Fruit fly (Drosophila melanogaster) whole organism, embryonic: ENCODE measurements around the gene CG45486.

ENCODE experiments used
- C15 ChIP-seq: fragments of 200-800 bp; sonication (Bioruptor generic); IDR thresholded peaks from 3 replicates; pipeline ENCODE4 v1.3.6; 2022; ENCODE audit warnings: missing biosample characterization, missing genetic modification characterization
- CG10267 ChIP-seq: fragments of 200-800 bp; sonication (Bioruptor generic); optimal IDR thresholded peaks from 2 replicates; lab custom pipeline; 2018; ENCODE audit warnings: missing biosample characterization, mild to moderate bottlenecking, missing genetic modification characterization, moderate library complexity
- CG10274 ChIP-seq: fragments of 200-800 bp; sonication (Bioruptor generic); optimal IDR thresholded peaks from 3 replicates; lab custom pipeline; 2017; ENCODE audit warnings: missing biosample characterization, mild to moderate bottlenecking, missing genetic modification characterization
- CG11247 ChIP-seq: fragments of 200-800 bp; sonication (Bioruptor generic); IDR thresholded peaks from 2 replicates; pipeline ENCODE4 v1.3.6; 2022; ENCODE audit warnings: missing biosample characterization, missing genetic modification characterization
- CG12155 ChIP-seq: fragments of 200-800 bp; sonication (Bioruptor generic); optimal IDR thresholded peaks from 3 replicates; lab custom pipeline; 2016; ENCODE audit warnings: missing biosample characterization, missing genetic modification characterization
- CG12769 ChIP-seq: fragments of 200-800 bp; sonication (Bioruptor generic); optimal IDR thresholded peaks from 2 replicates; lab custom pipeline; 2019; ENCODE audit warnings: missing biosample characterization, mild to moderate bottlenecking, missing genetic modification characterization, moderate library complexity
- CG13894 ChIP-seq: fragments of 200-800 bp; sonication (Bioruptor generic); optimal IDR thresholded peaks from 3 replicates; lab custom pipeline; 2018; ENCODE audit warnings: missing biosample characterization, mild to moderate bottlenecking, missing genetic modification characterization, moderate library complexity
- CG14441 ChIP-seq: fragments of 200-800 bp; sonication (Bioruptor generic); IDR thresholded peaks from 2 replicates; pipeline ENCODE4 v1.3.6; 2022; ENCODE audit warnings: missing biosample characterization, missing genetic modification characterization
- CG15514 ChIP-seq: fragments of 200-800 bp; sonication (Bioruptor generic); optimal IDR thresholded peaks from 3 replicates; lab custom pipeline; 2017; ENCODE audit warnings: missing biosample characterization, missing genetic modification characterization, mild to moderate bottlenecking, moderate library complexity, missing genetic modification reagents
- CG15601 ChIP-seq: fragments of 200-800 bp; sonication (Bioruptor generic); optimal IDR thresholded peaks from 3 replicates; lab custom pipeline; 2019; ENCODE audit warnings: missing biosample characterization, mild to moderate bottlenecking, missing genetic modification characterization, moderate library complexity
- CG1647 ChIP-seq: fragments of 200-800 bp; sonication (Bioruptor generic); optimal IDR thresholded peaks from 3 replicates; lab custom pipeline; 2016; ENCODE audit warnings: missing biosample characterization, missing genetic modification characterization
- CG17328 ChIP-seq: fragments of 200-800 bp; sonication (Bioruptor generic); IDR thresholded peaks from 2 replicates; pipeline ENCODE4 v1.3.6; 2022; ENCODE audit warnings: missing biosample characterization, missing genetic modification characterization
- CG17361 ChIP-seq: fragments of 200-800 bp; sonication (Bioruptor generic); IDR thresholded peaks from 3 replicates; pipeline ENCODE4 v1.3.6; 2022; ENCODE audit warnings: missing biosample characterization, missing genetic modification characterization
- CG18599 ChIP-seq: fragments of 200-800 bp; sonication (Bioruptor generic); optimal IDR thresholded peaks from 3 replicates; lab custom pipeline; 2017; ENCODE audit warnings: missing biosample characterization, missing genetic modification characterization, mild to moderate bottlenecking, moderate library complexity, missing genetic modification reagents
- CG33213 ChIP-seq: fragments of 200-800 bp; sonication (Bioruptor generic); optimal IDR thresholded peaks from 3 replicates; lab custom pipeline; 2016; ENCODE audit warnings: missing biosample characterization, missing genetic modification characterization
- CG3407 ChIP-seq: fragments of 200-800 bp; sonication (Bioruptor generic); optimal IDR thresholded peaks from 2 replicates; lab custom pipeline; 2018; ENCODE audit warnings: missing biosample characterization, mild to moderate bottlenecking, missing genetic modification characterization
- CG4854 ChIP-seq: fragments of 200-800 bp; sonication (Bioruptor generic); optimal IDR thresholded peaks from 2 replicates; lab custom pipeline; 2016; ENCODE audit warnings: missing biosample characterization, missing genetic modification characterization, inconsistent platforms
- CG7357 ChIP-seq: fragments of 200-800 bp; sonication (Bioruptor generic); IDR thresholded peaks from 3 replicates; pipeline ENCODE4 v1.3.6; 2022; ENCODE audit warnings: missing biosample characterization, missing genetic modification characterization
- CG7372 ChIP-seq: fragments of 200-800 bp; sonication (Bioruptor generic); IDR thresholded peaks from 2 replicates; pipeline ENCODE4 v1.3.6; 2022; ENCODE audit warnings: missing biosample characterization, missing genetic modification characterization
- CG7786 ChIP-seq: fragments of 200-800 bp; sonication (Bioruptor generic); optimal IDR thresholded peaks from 2 replicates; lab custom pipeline; 2016; ENCODE audit warnings: missing biosample characterization, missing genetic modification characterization
- CG7839 ChIP-seq: fragments of 200-800 bp; sonication (Bioruptor generic); optimal IDR thresholded peaks from 3 replicates; lab custom pipeline; 2018; ENCODE audit warnings: missing biosample characterization, mild to moderate bottlenecking, missing genetic modification characterization, moderate library complexity
- CG9817 ChIP-seq: fragments of 200-800 bp; sonication (Bioruptor generic); optimal IDR thresholded peaks from 2 replicates; lab custom pipeline; 2018; ENCODE audit warnings: missing biosample characterization, mild to moderate bottlenecking, missing genetic modification characterization, moderate library complexity
- Dek ChIP-seq: fragments of 200-800 bp; sonication (Bioruptor generic); optimal IDR thresholded peaks from 3 replicates; lab custom pipeline; 2019; ENCODE audit warnings: missing biosample characterization, mild to moderate bottlenecking, missing genetic modification characterization, moderate library complexity
- Mad ChIP-seq: fragments of 200-800 bp; sonication (Bioruptor generic); optimal IDR thresholded peaks from 2 replicates; lab custom pipeline; 2016; ENCODE audit warnings: missing biosample characterization, missing genetic modification characterization
- Mrtf ChIP-seq: fragments of 200-800 bp; sonication (Bioruptor generic); IDR thresholded peaks from 3 replicates; pipeline ENCODE4 v1.3.6; 2022; ENCODE audit warnings: missing biosample characterization, missing genetic modification characterization
- Trl ChIP-seq, 3 experiments: fragments of >200 bp in 2 of 3; fragments of 200-800 bp in 1 of 3; sonication (Bioruptor generic) in 1 of 3; optimal IDR thresholded peaks; 2 replicates in 1 of 3; 3 replicates in 2 of 3; lab custom pipeline; 2016 to 2017; ENCODE audit warnings: missing biosample characterization in 1 of 3, missing genetic modification characterization in 1 of 3
- bowl ChIP-seq: fragments of 200-800 bp; sonication (Bioruptor generic); IDR thresholded peaks from 2 replicates; pipeline ENCODE4 v1.3.6; 2022; ENCODE audit warnings: missing biosample characterization, missing genetic modification characterization
- br ChIP-seq: fragments of >200 bp; optimal IDR thresholded peaks from 2 replicates; lab custom pipeline; 2017
- chm ChIP-seq: fragments of 200-800 bp; sonication (Bioruptor generic); IDR thresholded peaks from 2 replicates; pipeline ENCODE4 v1.3.6; 2022; ENCODE audit warnings: missing biosample characterization, missing genetic modification characterization
- fd3F ChIP-seq: fragments of 200-800 bp; sonication (Bioruptor generic); optimal IDR thresholded peaks from 2 replicates; lab custom pipeline; 2018; ENCODE audit warnings: missing biosample characterization, mild to moderate bottlenecking, missing genetic modification characterization, moderate library complexity
- hbn ChIP-seq: fragments of 200-800 bp; sonication (Bioruptor generic); IDR thresholded peaks from 2 replicates; pipeline ENCODE4 v1.3.6; 2022; ENCODE audit warnings: missing biosample characterization, missing genetic modification characterization; ENCODE audit not compliant: partially characterized antibody
- jigr1 ChIP-seq: fragments of 200-800 bp; sonication (Bioruptor generic); IDR thresholded peaks from 3 replicates; pipeline ENCODE4 v1.3.6; 2022; ENCODE audit warnings: missing biosample characterization, missing genetic modification characterization
- kni ChIP-seq: fragments of 200-800 bp; sonication (Bioruptor generic); optimal IDR thresholded peaks from 3 replicates; lab custom pipeline; 2017; ENCODE audit warnings: mild to moderate bottlenecking, missing biosample characterization, missing genetic modification reagents, missing genetic modification characterization
- nau ChIP-seq: fragments of 200-800 bp; sonication (Bioruptor generic); optimal IDR thresholded peaks from 3 replicates; lab custom pipeline; 2017; ENCODE audit warnings: missing biosample characterization, mild to moderate bottlenecking, missing genetic modification characterization, missing genetic modification reagents
- odd ChIP-seq: fragments of 200-800 bp; sonication (Bioruptor generic); optimal IDR thresholded peaks from 2 replicates; lab custom pipeline; 2017; ENCODE audit warnings: missing biosample characterization, mild to moderate bottlenecking, missing genetic modification characterization
- pfk ChIP-seq: fragments of 200-800 bp; sonication (Bioruptor generic); optimal IDR thresholded peaks from 2 replicates; lab custom pipeline; 2018; ENCODE audit warnings: missing biosample characterization, mild to moderate bottlenecking, missing genetic modification characterization, moderate library complexity
- prd ChIP-seq, 3 experiments: fragments of >200 bp in 2 of 3; fragments of 200-800 bp in 1 of 3; sonication (Bioruptor generic) in 1 of 3; optimal IDR thresholded peaks in 2 of 3; IDR thresholded peaks in 1 of 3; 2 replicates in 2 of 3; 3 replicates in 1 of 3; pipeline versions ENCODE4 v1.3.6 to Lab custom; 2017 to 2022; ENCODE audit warnings: missing biosample characterization in 1 of 3, missing genetic modification characterization in 1 of 3
- psq ChIP-seq: fragments of 200-800 bp; sonication (Bioruptor generic); optimal IDR thresholded peaks from 2 replicates; lab custom pipeline; 2017; ENCODE audit warnings: missing biosample characterization, missing genetic modification characterization
- pzg ChIP-seq: fragments of 200-800 bp; sonication (Bioruptor generic); optimal IDR thresholded peaks from 3 replicates; lab custom pipeline; 2018; ENCODE audit warnings: missing biosample characterization, mild to moderate bottlenecking, missing genetic modification characterization, moderate library complexity
- tna ChIP-seq: fragments of 200-800 bp; sonication (Bioruptor generic); IDR thresholded peaks from 2 replicates; pipeline ENCODE4 v1.3.6; 2022; ENCODE audit warnings: missing biosample characterization, missing genetic modification characterization; ENCODE audit not compliant: partially characterized antibody
- ttk ChIP-seq: fragments of 200-800 bp; sonication (Bioruptor generic); IDR thresholded peaks from 2 replicates; pipeline ENCODE4 v2.1.2; 2022; ENCODE audit warnings: missing biosample characterization, missing genetic modification characterization
- twi ChIP-seq: fragments of 200-800 bp; optimal IDR thresholded peaks from 2 replicates; lab custom pipeline; 2019; ENCODE audit warnings: missing biosample characterization, mild to moderate bottlenecking, missing genetic modification characterization, moderate library complexity
- unpg ChIP-seq: fragments of 200-800 bp; sonication (Bioruptor generic); optimal IDR thresholded peaks from 3 replicates; lab custom pipeline; 2018; ENCODE audit warnings: missing biosample characterization, mild to moderate bottlenecking, missing genetic modification characterization, moderate library complexity
- vfl ChIP-seq: fragments of 200-800 bp; sonication (Bioruptor generic); optimal IDR thresholded peaks from 2 replicates; lab custom pipeline; 2016; ENCODE audit warnings: missing biosample characterization, missing genetic modification characterization
- vvl ChIP-seq: fragments of 200-800 bp; sonication (Bioruptor generic); IDR thresholded peaks from 2 replicates; pipeline ENCODE4 v1.3.6; 2022; ENCODE audit warnings: missing biosample characterization, missing genetic modification characterization
- wek ChIP-seq: fragments of 200-800 bp; sonication (Bioruptor generic); optimal IDR thresholded peaks from 3 replicates; lab custom pipeline; 2018; ENCODE audit warnings: missing biosample characterization, mild to moderate bottlenecking, missing genetic modification characterization, moderate library complexity
- zen ChIP-seq: fragments of 200-800 bp; sonication (Bioruptor generic); optimal IDR thresholded peaks from 3 replicates; lab custom pipeline; 2018; ENCODE audit warnings: missing biosample characterization, mild to moderate bottlenecking, missing genetic modification characterization, moderate library complexity

CG45486 gene

DNA sequence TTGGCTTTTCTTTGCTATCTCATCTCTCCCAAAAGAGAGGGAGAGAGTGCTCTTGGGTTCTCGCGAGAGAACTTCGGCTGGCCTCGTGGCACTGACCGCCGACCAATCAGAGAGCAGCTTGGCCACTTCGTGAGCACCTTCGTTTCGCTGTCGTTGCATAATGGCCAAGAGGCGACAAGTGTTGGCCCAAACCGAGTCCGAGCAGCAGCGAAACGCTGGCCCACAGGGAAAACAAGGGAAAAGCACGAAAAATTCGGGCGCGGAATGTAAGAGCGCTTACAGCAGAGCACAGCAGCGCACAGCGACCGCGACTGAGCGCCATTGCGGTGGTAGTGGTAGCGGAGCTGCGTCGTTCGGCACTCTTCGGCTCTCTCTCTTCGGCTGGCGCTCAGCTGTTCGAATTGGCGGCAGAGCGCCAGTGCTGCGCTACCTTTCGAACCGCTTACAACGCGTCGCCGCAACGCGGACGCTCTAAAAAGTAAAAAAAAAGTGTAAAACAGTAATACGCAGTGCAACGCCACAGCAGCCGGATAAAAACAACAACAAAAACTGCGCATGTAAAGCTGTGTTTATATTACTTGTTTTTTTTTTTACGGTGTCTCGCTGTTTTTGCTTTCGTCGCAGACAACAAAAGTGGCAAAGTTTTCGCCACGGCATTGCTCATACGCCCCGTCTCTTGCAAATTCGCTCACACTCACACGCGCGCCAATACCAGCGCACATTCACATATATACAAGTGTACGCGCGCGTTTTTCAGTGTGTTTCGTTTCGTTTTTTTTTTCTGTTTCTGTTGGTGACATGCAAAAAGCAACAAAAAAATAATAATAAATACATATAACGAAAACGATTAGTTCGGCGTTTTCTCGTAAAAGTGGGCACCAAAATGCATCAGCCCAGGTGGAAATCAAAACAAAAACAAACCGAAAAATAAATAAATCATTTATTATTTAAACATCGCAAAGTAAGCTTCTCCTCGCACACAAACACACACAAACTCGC lies 22.7 kb downstream of the CG45486 start (continued):
- TF ChIP-seq vfl (no peak), CG13894 (tag; lab: Kevin White, UChicago) (no peak), nau (GFP tag; lab: Kevin White, UChicago) (peak; percentile 3), CG11247 (GFP tag; lab: Robert Waterston, UW) (no peak), kni (GFP tag; lab: Kevin White, UChicago) (peak; percentile 39), CG10274 (GFP tag; lab: Kevin White, UChicago) (no peak), fd3F (GFP tag; lab: Kevin White, UChicago) (no peak), CG33213 (GFP tag; lab: Kevin White, UChicago) (no peak), CG7372 (no peak), Mrtf (GFP tag; lab: Robert Waterston, UW) (no peak), CG10267 (tag; lab: Kevin White, UChicago) (no peak), CG12769 (tag; lab: Kevin White, UChicago) (peak; percentile 91), wek (GFP tag; lab: Kevin White, UChicago) (no peak), chm (GFP tag; lab: Robert Waterston, UW) (no peak), CG4854 (no peak), CG17361 (GFP tag; lab: Robert Waterston, UW) (0 out of 3 replicates have a peak, but pooled peaks have one; percentile 17), prd (optimal IDR thresholded peaks at IDR 0.05; lab: Kevin White, UChicago) (no peak), prd (GFP tag; IDR thresholded peaks at IDR 0.05; lab: Robert Waterston, UW) (no peak), Dek (no peak), CG3407 (GFP tag; lab: Kevin White, UChicago) (no peak), pzg (GFP tag; lab: Kevin White, UChicago) (no peak), CG1647 (GFP tag; lab: Kevin White, UChicago) (no peak), odd (no peak), Mad (GFP tag; lab: Kevin White, UChicago) (no peak), CG9817 (tag; lab: Kevin White, UChicago) (no peak), twi (tag; lab: Kevin White, UChicago) (no peak), C15 (GFP tag; lab: Robert Waterston, UW) (no peak), jigr1 (GFP tag; lab: Robert Waterston, UW) (no peak), ttk (GFP tag; lab: Robert Waterston, UW) (0 out of 2 replicates have a peak, but pooled peaks have one; percentile 23), psq (GFP tag; lab: Kevin White, UChicago) (no peak), vvl (GFP tag; lab: Robert Waterston, UW) (no peak; the same call in none of the 2 replicates), CG15601 (tag; lab: Kevin White, UChicago) (no peak), unpg (no peak), Trl (optimal IDR thresholded peaks at IDR 0.05; lab: Kevin White, UChicago) (peak; percentile 84 to 89), Trl (GFP tag; optimal IDR thresholded peaks at IDR 0.05; lab: Kevin White, UChicago) (peak; percentile 25), CG7839 (tag; lab: Kevin White, UChicago) (no peak), CG17328 (GFP tag; lab: Robert Waterston, UW) (no peak), bowl (GFP tag; lab: Robert Waterston, UW) (0 out of 2 replicates have a peak, but pooled peaks have one; percentile 22), CG15514 (GFP tag; lab: Kevin White, UChicago) (no peak), CG14441 (GFP tag; lab: Robert Waterston, UW) (no peak; the same call in 1 of the 2 replicates), CG18599 (GFP tag; lab: Kevin White, UChicago) (no peak), hbn (GFP tag; lab: Robert Waterston, UW) (peak; percentile 55), CG7786 (GFP tag; lab: Kevin White, UChicago) (no peak), CG7357 (no peak), zen (tag; lab: Kevin White, UChicago) (no peak), tna (GFP tag; lab: Robert Waterston, UW) (no peak), CG12155 (GFP tag; lab: Kevin White, UChicago) (no peak), br (lab: Kevin White, UChicago) (no peak), pfk (no peak)
